Fruit fly (Drosophila melanogaster): ENCODE measurements around the gene CG33341.

dm6 chr3R:24333182-24333808 lies 34.9 kb upstream of the CG33341 start, which contains the start of the genes Rrp5 and Dis3:
- no peak for TF ChIP-seq pan (optimal IDR thresholded peaks at IDR 0.05)
- no peak for TF ChIP-seq psq (optimal IDR thresholded peaks at IDR 0.05)

Measured in whole organism.